Worm (Caenorhabditis elegans) whole organism, L1 larva: ENCODE measurements around the gene Y53C12A.3.

Experiments used
- C04F5.9 ChIP-seq: sonication (generic microtip); optimal IDR thresholded peaks from 2 replicates; lab custom pipeline; 2016; ENCODE audit warnings: missing genetic modification characterization, missing compliant biosample characterization
- aha-1 ChIP-seq: fragments of 150-350 bp; optimal IDR thresholded peaks from 2 replicates; lab custom pipeline; 2014; ENCODE audit warnings: missing biosample characterization, missing genetic modification characterization
- ama-1 ChIP-seq: fragments of 150-350 bp; optimal IDR thresholded peaks from 2 replicates; lab custom pipeline; 2014
- blmp-1 ChIP-seq: fragments of 150-350 bp; optimal IDR thresholded peaks from 2 replicates; lab custom pipeline; 2014; ENCODE audit warnings: missing biosample characterization, missing genetic modification characterization
- ceh-63 ChIP-seq: fragments of 200-800 bp; sonication (Bioruptor generic); optimal IDR thresholded peaks from 2 replicates; lab custom pipeline; 2018; ENCODE audit warnings: mild to moderate bottlenecking, missing genetic modification characterization, missing compliant biosample characterization
- ceh-8 ChIP-seq: fragments of 200-800 bp; sonication (Bioruptor generic); optimal IDR thresholded peaks from 2 replicates; lab custom pipeline; 2018; ENCODE audit warnings: mild to moderate bottlenecking, missing genetic modification characterization, moderate library complexity, missing compliant biosample characterization
- ceh-88 ChIP-seq: fragments of 200-800 bp; sonication (Bioruptor generic); IDR thresholded peaks from 2 replicates; pipeline ENCODE4 v1.3.6; 2022; ENCODE audit warnings: missing genetic modification characterization, missing compliant biosample characterization
- ceh-90 ChIP-seq: sonication (generic microtip); optimal IDR thresholded peaks from 2 replicates; lab custom pipeline; 2016; ENCODE audit warnings: missing genetic modification characterization, missing compliant biosample characterization
- dpl-1 ChIP-seq, 3 experiments: fragments of 150-350 bp in 2 of 3; sonication (generic microtip) in 1 of 3; optimal IDR thresholded peaks; 2 replicates each; lab custom pipeline; 2014 to 2017; ENCODE audit warnings: missing biosample characterization in 3 of 3, missing genetic modification characterization in 3 of 3, missing genetic modification reagents in 3 of 3
- efl-1 ChIP-seq, 4 experiments: fragments of 150-350 bp; optimal IDR thresholded peaks in 3 of 4; peaks in 1 of 4; 1 replicate in 1 of 4; 2 replicates in 3 of 4; lab custom pipeline; 2014; ENCODE audit warnings: missing biosample characterization in 2 of 4, missing genetic modification characterization in 2 of 4, missing genetic modification reagents in 2 of 4
- efl-3 ChIP-seq: fragments of 200-800 bp; sonication (Bioruptor generic); optimal IDR thresholded peaks from 2 replicates; lab custom pipeline; 2018; ENCODE audit warnings: mild to moderate bottlenecking, missing genetic modification characterization, missing compliant biosample characterization
- egl-27 ChIP-seq, 2 experiments: fragments of 150-350 bp in 1 of 2; sonication (generic microtip); optimal IDR thresholded peaks; 3 replicates each; lab custom pipeline; 2017 to 2018; ENCODE audit warnings: missing biosample characterization in 2 of 2, missing genetic modification characterization in 2 of 2, missing genetic modification reagents in 2 of 2
- elt-2 ChIP-seq: sonication (generic microtip); optimal IDR thresholded peaks from 2 replicates; lab custom pipeline; 2016; ENCODE audit warnings: missing genetic modification characterization, mild to moderate bottlenecking, inconsistent platforms, missing compliant biosample characterization, missing genetic modification reagents
- elt-3 ChIP-seq, 6 experiments: fragments of 150-350 bp in 1 of 6; sonication (generic microtip); optimal IDR thresholded peaks; 2 replicates each; lab custom pipeline; 2017 to 2018; ENCODE audit warnings: missing biosample characterization in 6 of 6, missing genetic modification characterization in 6 of 6, inconsistent platforms in 1 of 6
- fkh-10 ChIP-seq: sonication (generic microtip); optimal IDR thresholded peaks from 2 replicates; lab custom pipeline; 2017; ENCODE audit warnings: missing biosample characterization, missing genetic modification reagents, missing genetic modification characterization
- fos-1 ChIP-seq: fragments of 150-350 bp; optimal IDR thresholded peaks from 2 replicates; lab custom pipeline; 2014; ENCODE audit warnings: missing biosample characterization, missing genetic modification characterization
- grh-1 ChIP-seq: fragments of 200-800 bp; sonication (Bioruptor generic); IDR thresholded peaks from 2 replicates; pipeline ENCODE4 v1.3.6; 2022; ENCODE audit warnings: missing genetic modification reagents, missing genetic modification characterization, missing compliant biosample characterization
- hlh-17 ChIP-seq: fragments of 200-800 bp; sonication (Bioruptor generic); optimal IDR thresholded peaks from 2 replicates; lab custom pipeline; 2018; ENCODE audit warnings: missing genetic modification characterization, mild to moderate bottlenecking, missing compliant biosample characterization, moderate library complexity, borderline replicate concordance
- hlh-4 ChIP-seq: sonication (generic microtip); optimal IDR thresholded peaks from 2 replicates; lab custom pipeline; 2016; ENCODE audit warnings: mild to moderate bottlenecking, missing genetic modification characterization, missing compliant biosample characterization
- hpl-2 ChIP-seq: fragments of 150-350 bp; optimal IDR thresholded peaks from 2 replicates; lab custom pipeline; 2014; ENCODE audit warnings: missing biosample characterization, missing genetic modification reagents, missing genetic modification characterization
- irx-1 ChIP-seq: sonication (generic microtip); optimal IDR thresholded peaks from 2 replicates; lab custom pipeline; 2016; ENCODE audit warnings: missing genetic modification characterization, missing compliant biosample characterization
- isw-1 ChIP-seq: fragments of 200-800 bp; sonication (Bioruptor generic); IDR thresholded peaks from 2 replicates; pipeline ENCODE4 v1.3.6; 2022; ENCODE audit warnings: missing genetic modification characterization, missing compliant biosample characterization
- jun-1 ChIP-seq: fragments of 150-350 bp; optimal IDR thresholded peaks from 2 replicates; lab custom pipeline; 2014; ENCODE audit warnings: missing biosample characterization, missing genetic modification reagents, missing genetic modification characterization
- lin-13 ChIP-seq: fragments of 150-350 bp; optimal IDR thresholded peaks from 2 replicates; lab custom pipeline; 2014; ENCODE audit warnings: missing biosample characterization, missing genetic modification reagents, missing genetic modification characterization
- lin-14 ChIP-seq: fragments of 200-800 bp; sonication (Bioruptor generic); optimal IDR thresholded peaks from 2 replicates; lab custom pipeline; 2018; ENCODE audit warnings: mild to moderate bottlenecking, missing genetic modification characterization, moderate library complexity, missing compliant biosample characterization
- lin-35 ChIP-seq, 2 experiments: fragments of 150-350 bp; optimal IDR thresholded peaks; 2 replicates each; lab custom pipeline; 2014; ENCODE audit warnings: missing biosample characterization in 2 of 2, missing genetic modification characterization in 2 of 2, missing genetic modification reagents in 2 of 2
- lir-3 ChIP-seq: sonication (generic microtip); optimal IDR thresholded peaks from 2 replicates; lab custom pipeline; 2016; ENCODE audit warnings: mild to moderate bottlenecking, missing genetic modification characterization, moderate library complexity, missing compliant biosample characterization; ENCODE audit not compliant: poor library complexity
- mab-9 ChIP-seq: fragments of 200-800 bp; sonication (Bioruptor generic); IDR thresholded peaks from 2 replicates; pipeline ENCODE4 v1.3.6; 2022; ENCODE audit warnings: missing genetic modification reagents, missing genetic modification characterization, missing compliant biosample characterization
- mdl-1 ChIP-seq, 2 experiments: fragments of 150-350 bp; optimal IDR thresholded peaks; 2 replicates each; lab custom pipeline; 2014 to 2017; ENCODE audit warnings: missing biosample characterization in 2 of 2, missing genetic modification characterization in 2 of 2, inconsistent platforms in 1 of 2
- mep-1 ChIP-seq: fragments of 150-350 bp; optimal IDR thresholded peaks from 2 replicates; lab custom pipeline; 2014; ENCODE audit warnings: missing biosample characterization, missing genetic modification characterization
- nhr-12 ChIP-seq: sonication (generic microtip); optimal IDR thresholded peaks from 2 replicates; lab custom pipeline; 2017; ENCODE audit warnings: missing biosample characterization, missing genetic modification characterization
- nhr-19 ChIP-seq: fragments of 200-800 bp; sonication (Bioruptor generic); conservative IDR thresholded peaks from 2 replicates; pipeline ENCODE4 v1.3.6; 2022; ENCODE audit warnings: missing genetic modification characterization, missing compliant biosample characterization
- nhr-71 ChIP-seq: sonication (generic microtip); optimal IDR thresholded peaks from 2 replicates; lab custom pipeline; 2016; ENCODE audit warnings: mild to moderate bottlenecking, missing genetic modification characterization, moderate library complexity, missing compliant biosample characterization
- nhr-76 ChIP-seq: sonication (generic microtip); optimal IDR thresholded peaks from 2 replicates; lab custom pipeline; 2017; ENCODE audit warnings: missing biosample characterization, missing genetic modification characterization
- nhr-84 ChIP-seq: sonication (generic microtip); optimal IDR thresholded peaks from 2 replicates; lab custom pipeline; 2017; ENCODE audit warnings: missing biosample characterization, missing genetic modification characterization
- nhr-85 ChIP-seq: sonication (generic microtip); peaks from one replicate; lab custom pipeline; 2016; ENCODE audit warnings: missing genetic modification characterization, inconsistent platforms, missing compliant biosample characterization
- nhr-90 ChIP-seq: sonication (generic microtip); optimal IDR thresholded peaks from 2 replicates; lab custom pipeline; 2016; ENCODE audit warnings: mild to moderate bottlenecking, missing genetic modification characterization, missing compliant biosample characterization; ENCODE audit not compliant: poor library complexity
- pax-3 ChIP-seq: fragments of 200-800 bp; sonication (Bioruptor generic); optimal IDR thresholded peaks from 2 replicates; lab custom pipeline; 2018; ENCODE audit warnings: mild to moderate bottlenecking, missing genetic modification characterization, moderate library complexity, missing compliant biosample characterization
- skn-1 ChIP-seq: fragments of 150-350 bp; optimal IDR thresholded peaks from 2 replicates; lab custom pipeline; 2014; ENCODE audit warnings: missing biosample characterization, missing genetic modification characterization
- sup-37 ChIP-seq: fragments of 200-800 bp; sonication (Bioruptor generic); optimal IDR thresholded peaks from 2 replicates; lab custom pipeline; 2018; ENCODE audit warnings: mild to moderate bottlenecking, missing genetic modification characterization, missing compliant biosample characterization
- unc-30 ChIP-seq: sonication (generic microtip); optimal IDR thresholded peaks from 2 replicates; lab custom pipeline; 2017; ENCODE audit warnings: missing biosample characterization, missing genetic modification characterization
- unc-98 ChIP-seq: fragments of 200-800 bp; sonication (Bioruptor generic); IDR thresholded peaks from 2 replicates; pipeline ENCODE4 v1.3.6; 2022; ENCODE audit warnings: missing genetic modification characterization, missing compliant biosample characterization
- zag-1 ChIP-seq: fragments of 150-350 bp; optimal IDR thresholded peaks from 2 replicates; lab custom pipeline; 2014; ENCODE audit warnings: missing biosample characterization, missing genetic modification characterization
- ztf-4 ChIP-seq: fragments of 150-350 bp; optimal IDR thresholded peaks from 2 replicates; lab custom pipeline; 2014; ENCODE audit warnings: missing biosample characterization, missing genetic modification characterization

Y53C12A.3 gene

DNA sequence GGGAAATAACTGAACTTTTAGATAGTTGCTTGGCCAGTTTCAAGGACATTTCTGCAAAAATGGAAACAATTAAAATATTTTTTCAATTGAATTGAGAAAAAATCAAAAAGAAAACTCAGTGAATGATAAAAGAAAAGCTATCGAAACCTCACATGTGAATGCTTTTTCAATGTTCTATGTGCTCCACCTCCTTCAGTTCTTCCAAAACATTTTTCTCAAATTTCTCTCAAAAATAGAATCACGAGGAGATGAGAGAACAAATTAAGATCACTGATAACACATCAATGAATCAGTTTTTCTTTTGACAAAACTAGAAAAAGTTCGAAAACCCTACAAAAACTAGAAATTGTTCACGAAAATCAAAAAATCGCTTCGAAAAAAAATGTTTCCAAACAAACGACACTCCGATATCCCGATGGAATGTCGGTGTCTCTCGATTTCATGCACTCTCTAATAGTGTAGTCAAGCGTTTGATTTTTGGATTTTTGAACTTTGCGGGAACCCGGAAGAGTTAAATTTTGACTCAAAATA is 19.3 kb downstream of the Y53C12A.3 start, which contains the start of gene ZK1320.9 (continued):
- TF ChIP-seq grh-1 (GFP tag; lab: Robert Waterston, UW) = no peak
- no peak for TF ChIP-seq ceh-63 (GFP tag; lab: Kevin White, UChicago)
- no peak for TF ChIP-seq nhr-12
- TF ChIP-seq ama-1 (lab: Kevin White, UChicago) = no peak
- TF ChIP-seq unc-30 (tag; lab: Kevin White, UChicago) = no peak
- no peak for TF ChIP-seq fkh-10 (GFP tag; lab: Kevin White, UChicago)
- no peak for TF ChIP-seq nhr-85 (tag; lab: Kevin White, UChicago)
- TF ChIP-seq nhr-19 (GFP tag; lab: Robert Waterston, UW) = peak; percentile 32; the same call in 1 of the 2 replicates
- peak; percentile 10 for TF ChIP-seq blmp-1
- no peak for TF ChIP-seq nhr-84
- no peak for TF ChIP-seq ztf-4 (tag; lab: Kevin White, UChicago)
- TF ChIP-seq C04F5.9 = no peak
- no peak for TF ChIP-seq fos-1 (tag; lab: Kevin White, UChicago)
- no peak for TF ChIP-seq zag-1 (tag; lab: Kevin White, UChicago)
- TF ChIP-seq pax-3 (tag; lab: Kevin White, UChicago) = no peak
- TF ChIP-seq ceh-88 (GFP tag; lab: Robert Waterston, UW) = no peak
- TF ChIP-seq lir-3 = no peak
- no peak for TF ChIP-seq efl-3
- no peak for TF ChIP-seq irx-1 (tag; lab: Kevin White, UChicago)
- TF ChIP-seq lin-35 (GFP tag; optimal IDR thresholded peaks at IDR 0.05; lab: Kevin White, UChicago) = peak; percentile 40 to 48
- no peak for TF ChIP-seq nhr-90 (tag; lab: Kevin White, UChicago)
- TF ChIP-seq sup-37 (GFP tag; lab: Kevin White, UChicago) = no peak
- no peak for TF ChIP-seq hlh-17 (GFP tag; lab: Kevin White, UChicago)
- TF ChIP-seq dpl-1 (GFP tag; optimal IDR thresholded peaks at IDR 0.05; lab: Kevin White, UChicago) = peak; percentile 33 to 59 (median 48)
- TF ChIP-seq lin-14 (GFP tag; lab: Kevin White, UChicago) = peak; percentile 50
- TF ChIP-seq egl-27 (tag; optimal IDR thresholded peaks at IDR 0.05; lab: Kevin White, UChicago) = no peak
- TF ChIP-seq jun-1 = no peak
- TF ChIP-seq isw-1 = no peak
- TF ChIP-seq unc-98 (GFP tag; lab: Robert Waterston, UW) = no peak
- TF ChIP-seq ceh-8 (GFP tag; lab: Kevin White, UChicago) = no peak
- no peak for TF ChIP-seq elt-2 (tag; lab: Kevin White, UChicago)
- TF ChIP-seq elt-3 (tag; optimal IDR thresholded peaks at IDR 0.05; lab: Kevin White, UChicago) = no peak
- no peak for TF ChIP-seq mab-9 (GFP tag; lab: Robert Waterston, UW)
- no peak for TF ChIP-seq nhr-76 (tag; lab: Kevin White, UChicago)
- TF ChIP-seq ceh-90 (tag; lab: Kevin White, UChicago) = no peak
- TF ChIP-seq mdl-1 (tag; optimal IDR thresholded peaks at IDR 0.05; lab: Kevin White, UChicago) = no peak
- peak; percentile 67 for TF ChIP-seq mep-1 (tag; lab: Kevin White, UChicago)
- TF ChIP-seq nhr-71 (tag; lab: Kevin White, UChicago) = peak; percentile 45
- peak; percentile 30 for TF ChIP-seq skn-1 (tag; lab: Kevin White, UChicago)
- peak; percentile 39 to 50 for TF ChIP-seq efl-1 (optimal IDR thresholded peaks at IDR 0.05; lab: Kevin White, UChicago)
- TF ChIP-seq efl-1 (GFP tag; optimal IDR thresholded peaks at IDR 0.05 in 1 of 2; lab: Kevin White, UChicago) = peak; percentile 58 to 74
- TF ChIP-seq, all 84 proteins: peak for 20

DNA sequence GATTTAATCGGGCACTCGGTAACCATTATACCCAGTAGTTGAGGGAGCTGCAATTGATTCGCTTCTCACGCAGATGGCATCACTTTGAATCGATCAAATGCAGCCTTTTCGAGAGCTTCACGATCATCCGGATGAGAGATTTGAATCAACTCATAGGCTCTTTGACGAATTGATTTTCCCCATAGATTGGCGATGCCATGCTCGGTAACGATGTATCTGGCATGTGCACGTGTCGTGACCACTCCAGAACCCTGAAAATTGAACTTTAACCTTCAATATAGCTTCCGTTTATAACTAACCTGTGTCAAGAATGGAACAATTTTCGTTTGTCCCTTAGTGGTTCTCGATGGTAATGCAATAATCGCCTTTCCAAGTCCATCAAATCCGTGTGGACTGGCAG is 21.9 kb downstream of the Y53C12A.3 start:
- no peak for TF ChIP-seq hlh-4 (tag; lab: Kevin White, UChicago)
- no peak for TF ChIP-seq dpl-1 (GFP tag; optimal IDR thresholded peaks at IDR 0.05; lab: Kevin White, UChicago)
- no peak for TF ChIP-seq ztf-4 (tag; lab: Kevin White, UChicago)
- TF ChIP-seq aha-1 (tag; lab: Kevin White, UChicago) = no peak
- TF ChIP-seq lin-13 = no peak
- TF ChIP-seq hpl-2 (GFP tag; lab: Kevin White, UChicago) = no peak
- TF ChIP-seq efl-1 (optimal IDR thresholded peaks at IDR 0.05; lab: Kevin White, UChicago) = no peak
- no peak for TF ChIP-seq efl-1 (GFP tag; optimal IDR thresholded peaks at IDR 0.05 in 1 of 2; lab: Kevin White, UChicago)
- TF ChIP-seq elt-2 (tag; lab: Kevin White, UChicago) = no peak
- TF ChIP-seq ceh-63 (GFP tag; lab: Kevin White, UChicago) = no peak
